Fruit fly (Drosophila melanogaster) whole organism, pupa: Measurements from ENCODE around the gene grk.

Source experiments
- CG10348 ChIP-seq: fragments of 200-800 bp; sonication (Bioruptor generic); IDR thresholded peaks from 2 replicates; pipeline ENCODE4 v1.3.6; 2022; ENCODE audit warnings: missing biosample characterization, missing genetic modification characterization
- CG12605 ChIP-seq: fragments of 200-800 bp; sonication (Bioruptor generic); IDR thresholded peaks from 2 replicates; pipeline ENCODE4 v1.3.6; 2022; ENCODE audit warnings: missing biosample characterization, missing genetic modification characterization
- CG13204 ChIP-seq: fragments of 200-800 bp; sonication (Bioruptor generic); optimal IDR thresholded peaks from 2 replicates; lab custom pipeline; 2018; ENCODE audit warnings: missing biosample characterization, mild to moderate bottlenecking, missing genetic modification characterization, moderate library complexity
- CG14655 ChIP-seq: fragments of 200-800 bp; sonication (Bioruptor generic); optimal IDR thresholded peaks from 3 replicates; lab custom pipeline; 2017; ENCODE audit warnings: mild to moderate bottlenecking, missing biosample characterization, missing genetic modification reagents, missing genetic modification characterization
- CG15710 ChIP-seq: fragments of 200-800 bp; sonication (Bioruptor generic); optimal IDR thresholded peaks from 2 replicates; lab custom pipeline; 2018; ENCODE audit warnings: missing biosample characterization, mild to moderate bottlenecking, missing genetic modification characterization, moderate library complexity
- CG17806 ChIP-seq: fragments of 200-800 bp; sonication (Bioruptor generic); optimal IDR thresholded peaks from 2 replicates; lab custom pipeline; 2018; ENCODE audit warnings: missing biosample characterization, mild to moderate bottlenecking, missing genetic modification characterization, moderate library complexity
- CG32121 ChIP-seq: fragments of 200-800 bp; sonication (Bioruptor generic); IDR thresholded peaks from 2 replicates; pipeline ENCODE4 v1.3.6; 2022; ENCODE audit warnings: missing biosample characterization, missing genetic modification characterization
- CG34367 ChIP-seq: fragments of 200-800 bp; sonication (Bioruptor generic); optimal IDR thresholded peaks from 2 replicates; lab custom pipeline; 2018; ENCODE audit warnings: missing biosample characterization, mild to moderate bottlenecking, missing genetic modification characterization
- CG4496 ChIP-seq: fragments of 200-800 bp; sonication (Bioruptor generic); IDR thresholded peaks from 3 replicates; pipeline ENCODE4 v1.3.6; 2022; ENCODE audit warnings: missing biosample characterization, missing genetic modification characterization
- CG8159 ChIP-seq: fragments of 200-800 bp; sonication (Bioruptor generic); optimal IDR thresholded peaks from 3 replicates; lab custom pipeline; 2018; ENCODE audit warnings: missing biosample characterization, mild to moderate bottlenecking, missing genetic modification characterization, moderate library complexity
- CG8301 ChIP-seq: fragments of 200-800 bp; sonication (Bioruptor generic); optimal IDR thresholded peaks from 2 replicates; lab custom pipeline; 2018; ENCODE audit warnings: missing biosample characterization, mild to moderate bottlenecking, missing genetic modification characterization
- CG9948 ChIP-seq: fragments of 200-800 bp; sonication (Bioruptor generic); optimal IDR thresholded peaks from 2 replicates; lab custom pipeline; 2018; ENCODE audit warnings: missing biosample characterization, mild to moderate bottlenecking, missing genetic modification characterization, moderate library complexity
- D1 ChIP-seq: fragments of 200-800 bp; sonication (Bioruptor generic); optimal IDR thresholded peaks from 2 replicates; lab custom pipeline; 2018; ENCODE audit warnings: missing biosample characterization, mild to moderate bottlenecking, missing genetic modification characterization, moderate library complexity
- EcR ChIP-seq: fragments of 200-800 bp; sonication (Bioruptor generic); optimal IDR thresholded peaks from 3 replicates; lab custom pipeline; 2019; ENCODE audit warnings: missing biosample characterization, missing genetic modification characterization, mild to moderate bottlenecking, moderate library complexity, missing genetic modification reagents
- Ets98B ChIP-seq: fragments of 200-800 bp; sonication (Bioruptor generic); IDR thresholded peaks from 2 replicates; pipeline ENCODE4 v1.3.6; 2022; ENCODE audit warnings: missing biosample characterization, missing genetic modification characterization
- Pif1A ChIP-seq: fragments of 200-800 bp; sonication (Bioruptor generic); optimal IDR thresholded peaks from 3 replicates; lab custom pipeline; 2016; ENCODE audit warnings: missing biosample characterization, missing genetic modification characterization
- Pif1B ChIP-seq: fragments of 200-800 bp; sonication (Bioruptor generic); optimal IDR thresholded peaks from 3 replicates; lab custom pipeline; 2016; ENCODE audit warnings: missing biosample characterization, missing genetic modification characterization
- Snoo ChIP-seq: fragments of 200-800 bp; sonication (Bioruptor generic); optimal IDR thresholded peaks from 3 replicates; lab custom pipeline; 2017; ENCODE audit warnings: missing biosample characterization, mild to moderate bottlenecking, missing genetic modification characterization, inconsistent platforms
- fd96Ca ChIP-seq: fragments of 200-800 bp; sonication (Bioruptor generic); IDR thresholded peaks from 3 replicates; pipeline ENCODE4 v1.3.6; 2022; ENCODE audit warnings: missing biosample characterization, missing genetic modification characterization
- gl ChIP-seq: fragments of 200-800 bp; sonication (Bioruptor generic); optimal IDR thresholded peaks from 2 replicates; lab custom pipeline; 2018; ENCODE audit warnings: missing biosample characterization, mild to moderate bottlenecking, missing genetic modification characterization
- rn ChIP-seq: fragments of 200-800 bp; sonication (Bioruptor generic); IDR thresholded peaks from 2 replicates; pipeline ENCODE4 v1.3.6; 2022; ENCODE audit warnings: missing biosample characterization, missing genetic modification characterization

grk gene

DNA sequence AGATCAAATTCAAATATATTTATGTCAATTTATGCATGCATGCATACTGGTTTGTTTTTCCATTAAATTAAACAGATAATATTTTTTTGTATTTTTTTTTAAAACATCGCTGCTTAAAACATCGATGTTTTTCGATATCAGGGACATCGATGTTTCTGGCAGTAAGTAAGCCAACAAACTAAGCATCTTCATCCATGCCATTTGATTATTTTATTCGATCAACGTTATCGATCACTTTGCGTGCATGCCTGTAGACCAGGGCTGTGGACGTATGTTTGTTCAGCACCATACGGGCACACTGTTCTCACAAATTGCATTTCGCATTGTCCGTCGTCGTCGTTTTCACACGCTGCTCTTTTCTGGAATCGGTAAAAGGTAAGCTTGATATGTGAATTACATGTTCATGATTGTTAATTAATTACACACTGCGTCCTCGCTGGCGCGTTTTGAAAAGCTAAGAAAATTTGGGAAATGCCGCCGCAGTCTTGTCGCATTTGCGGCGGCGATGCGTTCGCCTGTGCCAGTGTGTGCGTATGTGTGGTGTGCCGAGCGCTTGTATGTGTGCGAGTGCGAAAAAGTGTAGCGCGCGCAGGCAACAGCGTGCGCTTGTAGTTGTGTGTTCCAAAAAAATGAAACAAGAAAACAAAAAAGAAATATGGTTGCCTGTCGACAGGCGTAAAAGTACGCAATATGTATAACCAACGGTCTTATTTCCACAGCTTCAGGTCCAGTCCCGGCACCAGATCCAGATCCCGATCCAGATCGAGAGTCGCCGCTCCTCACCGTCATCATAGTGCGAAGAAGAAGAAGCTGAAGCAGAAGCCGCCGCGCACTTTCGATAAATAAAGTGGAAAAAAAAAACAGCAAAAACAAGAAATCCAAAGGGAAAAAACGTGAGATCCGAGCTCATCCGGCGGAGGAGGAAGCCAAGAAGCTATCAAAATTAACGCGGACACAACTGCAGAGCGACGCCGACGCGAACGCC is 29.8 kb downstream of the grk start, which contains the start of gene emb:
TSS of gene emb (plus strand) at position 288 of the 985 bp plus-strand sequence.
- peak; percentile 49 for TF ChIP-seq CG8159
- TF ChIP-seq CG10348 (GFP tag; lab: Robert Waterston, UW), result no peak
- TF ChIP-seq Pif1A, result no peak
- TF ChIP-seq fd96Ca (GFP tag; lab: Robert Waterston, UW), result peak; percentile 50
- no peak for TF ChIP-seq CG13204
- TF ChIP-seq Snoo (tag; lab: Kevin White, UChicago), result peak; percentile 41
- TF ChIP-seq CG32121 (GFP tag; lab: Robert Waterston, UW), result peak; percentile 49; the same call in 1 of the 2 replicates
- TF ChIP-seq rn (GFP tag; lab: Robert Waterston, UW), result peak; percentile 24; the same call in 1 of the 2 replicates
- TF ChIP-seq CG34367, result peak; percentile 39
- peak; percentile 72 for TF ChIP-seq CG4496 (GFP tag; lab: Robert Waterston, UW)
- peak; percentile 11 for TF ChIP-seq EcR (GFP tag; lab: Kevin White, UChicago)
- peak; percentile 3 for TF ChIP-seq CG17806 (tag; lab: Kevin White, UChicago)
- peak; percentile 12 for TF ChIP-seq CG9948 (tag; lab: Kevin White, UChicago)
- TF ChIP-seq CG12605 (GFP tag; lab: Robert Waterston, UW), result peak; percentile 73; the same call in 1 of the 2 replicates
- TF ChIP-seq Pif1B (GFP tag; lab: Kevin White, UChicago), result no peak
- 0 out of 2 replicates have a peak, but pooled peaks have one; percentile 36 for TF ChIP-seq Ets98B (GFP tag; lab: Robert Waterston, UW)
- TF ChIP-seq CG15710, result peak; percentile 35
- TF ChIP-seq gl (tag; lab: Kevin White, UChicago), result peak; percentile 74
- TF ChIP-seq CG8301 (tag; lab: Kevin White, UChicago), result no peak

DNA sequence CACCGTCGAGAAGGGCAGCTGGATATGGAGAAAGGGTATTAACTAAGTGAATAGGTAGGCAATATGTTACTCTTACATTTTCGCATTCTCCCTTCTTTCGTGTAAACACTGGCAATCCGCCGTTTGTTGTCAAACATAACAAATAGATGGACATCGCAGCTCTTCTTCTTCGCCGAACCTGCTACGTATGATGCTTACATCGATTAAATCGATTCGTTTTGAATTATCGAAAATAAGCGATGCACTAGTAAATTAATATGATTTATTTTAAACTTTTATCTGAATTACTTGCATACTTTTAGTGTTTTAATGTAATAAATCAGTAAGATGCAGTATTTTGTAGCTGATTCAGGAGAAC is 30.5 kb downstream of the grk start, which contains the start of gene fy:
TSS of gene fy (minus strand) at position 353 of the 358 bp plus-strand sequence.
- TF ChIP-seq CG17806 (tag; lab: Kevin White, UChicago) (no peak), CG13204 (no peak), CG12605 (GFP tag; lab: Robert Waterston, UW) (no peak), fd96Ca (GFP tag; lab: Robert Waterston, UW) (no peak)

DNA sequence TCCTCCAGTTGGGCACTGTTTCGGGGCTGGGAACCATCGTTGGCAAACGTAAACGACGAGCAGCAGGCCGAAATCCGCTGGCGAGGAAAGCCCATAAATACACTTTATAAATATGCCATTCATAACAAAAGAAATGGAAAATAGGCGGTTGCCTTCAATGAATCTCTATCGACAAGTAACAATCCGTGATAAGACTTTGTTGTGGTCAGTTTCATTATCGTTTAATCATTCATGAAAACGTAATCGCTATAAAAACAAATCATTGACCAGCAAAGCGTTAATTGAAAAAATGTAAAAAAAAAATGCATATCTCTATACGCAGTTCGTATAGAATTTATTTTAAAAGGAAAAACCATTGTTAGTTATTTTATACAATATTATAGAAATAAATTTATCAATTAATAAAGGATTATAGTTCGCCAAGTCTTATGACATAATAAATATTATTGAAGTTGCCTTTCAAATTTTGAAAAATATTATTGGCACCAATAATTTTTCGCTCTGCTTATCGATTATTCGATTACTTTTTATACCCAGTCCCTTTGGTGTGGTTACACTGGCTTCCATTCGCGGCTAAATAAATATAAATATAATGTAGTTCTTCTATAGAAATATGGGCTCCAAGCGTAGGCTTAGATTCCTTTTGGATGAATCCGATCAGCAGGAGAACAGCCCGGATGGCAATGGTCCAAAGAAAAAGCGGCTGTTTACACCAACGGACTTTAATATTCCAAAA is 33.4 kb downstream of the grk start, which contains the start of gene CG31898:
TSS of gene CG31898 (plus strand) at position 559 of the 736 bp plus-strand sequence.
- TF ChIP-seq rn (GFP tag; lab: Robert Waterston, UW) (no peak), CG4496 (GFP tag; lab: Robert Waterston, UW) (no peak), CG8301 (tag; lab: Kevin White, UChicago) (no peak), CG15710 (no peak), CG9948 (tag; lab: Kevin White, UChicago) (no peak), Snoo (tag; lab: Kevin White, UChicago) (no peak), Pif1A (no peak), CG17806 (tag; lab: Kevin White, UChicago) (no peak), D1 (tag; lab: Kevin White, UChicago) (no peak), Pif1B (GFP tag; lab: Kevin White, UChicago) (no peak)

DNA sequence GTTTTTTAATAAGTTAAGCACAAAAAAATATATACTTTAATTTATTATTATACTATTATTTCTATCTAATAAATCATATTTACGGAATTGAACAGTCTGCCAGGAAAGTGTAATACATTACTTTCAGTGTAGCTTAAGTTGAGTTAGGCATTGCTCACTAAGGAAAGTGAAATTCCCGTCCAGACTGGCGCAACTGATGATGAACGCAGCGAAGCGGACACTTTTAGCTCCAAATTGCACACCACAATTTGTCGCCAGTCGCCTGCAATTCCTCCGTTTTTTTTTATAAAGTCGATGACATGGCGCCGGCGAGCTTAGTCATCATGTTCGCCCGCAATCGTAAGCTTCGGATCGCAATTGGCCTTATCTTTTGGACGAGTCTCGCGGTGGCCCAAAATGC is 34.7 kb downstream of the grk start, which contains the start of gene CG13386:
TSS of gene CG13386 (plus strand) at position 301 of the 400 bp plus-strand sequence.
- no peak for TF ChIP-seq D1 (tag; lab: Kevin White, UChicago)
- no peak for TF ChIP-seq Snoo (tag; lab: Kevin White, UChicago)
- TF ChIP-seq CG13204, result no peak
- no peak for TF ChIP-seq CG15710
- TF ChIP-seq CG8301 (tag; lab: Kevin White, UChicago), result no peak
- TF ChIP-seq Pif1A, result no peak
- no peak for TF ChIP-seq gl (tag; lab: Kevin White, UChicago)
- TF ChIP-seq CG9948 (tag; lab: Kevin White, UChicago), result no peak
- TF ChIP-seq rn (GFP tag; lab: Robert Waterston, UW), result no peak
- no peak for TF ChIP-seq CG34367
- no peak for TF ChIP-seq fd96Ca (GFP tag; lab: Robert Waterston, UW)
- no peak for TF ChIP-seq CG4496 (GFP tag; lab: Robert Waterston, UW)
- TF ChIP-seq CG14655, result no peak
- TF ChIP-seq Ets98B (GFP tag; lab: Robert Waterston, UW), result no peak
- TF ChIP-seq CG10348 (GFP tag; lab: Robert Waterston, UW), result no peak
- no peak for TF ChIP-seq CG17806 (tag; lab: Kevin White, UChicago)
- TF ChIP-seq EcR (GFP tag; lab: Kevin White, UChicago), result no peak
- no peak for TF ChIP-seq Pif1B (GFP tag; lab: Kevin White, UChicago)

DNA sequence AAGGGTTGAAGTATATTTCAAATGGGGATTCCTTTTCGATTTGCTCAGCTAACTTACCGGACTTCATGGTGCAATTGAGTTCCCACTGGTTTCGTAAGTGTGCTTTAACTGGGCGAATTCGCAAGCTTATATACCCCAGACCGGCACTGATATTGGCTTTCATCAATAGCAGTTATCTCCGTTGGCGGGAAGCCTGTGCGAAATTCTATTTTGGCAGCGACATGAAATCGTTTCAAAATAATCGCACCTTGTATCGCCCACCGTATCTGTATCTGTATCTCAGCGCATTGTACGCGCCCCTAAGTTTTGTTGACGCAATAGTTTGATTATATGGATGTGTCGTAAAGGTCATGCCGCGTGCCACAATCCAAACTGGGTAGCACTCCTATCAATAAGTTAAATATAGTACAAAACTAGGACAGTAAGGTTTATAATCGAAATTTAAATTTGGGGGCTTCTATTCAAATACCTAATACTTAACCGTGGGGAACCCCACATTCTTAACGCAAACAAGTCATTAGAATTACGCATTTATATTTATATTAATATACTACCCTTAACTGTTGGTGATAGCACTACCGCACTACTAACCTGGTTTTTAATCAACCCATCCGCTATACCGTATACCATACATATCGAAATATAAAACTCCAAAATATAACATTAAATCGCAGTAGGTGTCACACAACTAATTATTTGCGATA is 37.2 kb downstream of the grk start, which contains the start of the genes Peritrophin-15a and CG13385:
TSS of gene Peritrophin-15a (minus strand) at position 101 of the 704 bp plus-strand sequence.
TSS of gene CG13385 (plus strand) at position 654 of the 704 bp plus-strand sequence.
- TF ChIP-seq gl (tag; lab: Kevin White, UChicago) (no peak), CG8301 (tag; lab: Kevin White, UChicago) (no peak), CG12605 (GFP tag; lab: Robert Waterston, UW) (no peak), rn (GFP tag; lab: Robert Waterston, UW) (no peak), CG13204 (no peak), CG34367 (no peak), CG10348 (GFP tag; lab: Robert Waterston, UW) (no peak), D1 (tag; lab: Kevin White, UChicago) (no peak), CG8159 (no peak), Ets98B (GFP tag; lab: Robert Waterston, UW) (no peak), CG17806 (tag; lab: Kevin White, UChicago) (no peak)
- TF ChIP-seq, all 21 proteins: peak for 0
